Worm (Caenorhabditis elegans): ENCODE results near the gene srj-13.

DNA sequence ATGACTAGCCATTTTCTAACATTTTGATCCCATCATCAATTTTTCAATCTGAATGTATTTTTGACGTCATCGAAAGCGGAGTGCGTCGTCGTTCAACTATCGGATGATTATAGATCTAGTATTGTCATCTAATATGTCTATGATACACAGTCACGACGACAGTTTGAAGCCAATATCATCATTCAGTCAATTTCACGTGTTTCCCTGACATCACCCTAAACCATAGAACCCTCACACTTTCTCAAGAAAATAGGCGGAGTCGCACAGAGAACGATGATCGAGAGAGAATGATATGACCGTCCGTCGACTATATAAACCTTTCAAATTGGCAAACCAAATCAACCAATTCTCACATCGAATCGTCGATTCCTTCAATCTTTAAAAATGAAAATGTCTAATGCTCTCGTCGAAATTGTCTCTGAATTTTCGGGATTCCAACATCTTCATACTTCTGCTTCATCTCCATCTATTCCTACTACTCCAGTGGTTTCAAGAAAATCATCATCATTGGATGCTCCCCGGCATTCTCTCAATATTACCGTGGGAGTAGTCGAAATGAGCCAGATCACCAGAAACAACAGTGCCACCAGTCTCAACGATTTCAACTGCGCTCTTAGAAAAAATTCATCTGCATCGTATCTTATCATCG lies 13.4 kb downstream of the srj-13 start, which contains the start of gene F18E3.13:
- no peak for TF ChIP-seq pha-4 (tag; optimal IDR thresholded peaks at IDR 0.05)
- TF ChIP-seq snpc-4 (GFP tag; optimal IDR thresholded peaks at IDR 0.05) = no peak
- no peak for TF ChIP-seq snpc-4 (tag; optimal IDR thresholded peaks at IDR 0.05)
- TF ChIP-seq snpc-1.3 (tag; optimal IDR thresholded peaks at IDR 0.05; ENCODE audit: insufficient read depth) = no peak
- TF ChIP-seq ama-1 (optimal IDR thresholded peaks at IDR 0.05) = peak; percentile 96
- TF ChIP-seq ama-1 (GFP tag; optimal IDR thresholded peaks at IDR 0.05) = no peak
- TF ChIP-seq hmg-1.2 (GFP tag; IDR thresholded peaks at IDR 0.05) = no peak
- no peak for TF ChIP-seq Y53F4B.3 (GFP tag; IDR thresholded peaks at IDR 0.05)
- no peak for TF ChIP-seq ztf-25 (GFP tag; IDR thresholded peaks at IDR 0.05)
- no peak for TF ChIP-seq F10E7.11 (tag; optimal IDR thresholded peaks at IDR 0.05)
- TF ChIP-seq dpl-1 (GFP tag; optimal IDR thresholded peaks at IDR 0.05) = no peak
- TF ChIP-seq lin-40 (tag; optimal IDR thresholded peaks at IDR 0.05) = peak; percentile 35
- no peak for TF ChIP-seq B0035.1 (tag; optimal IDR thresholded peaks at IDR 0.05)
